Fruit fly (Drosophila melanogaster) whole organism, embryonic: ENCODE results near the gene CG17198.

Experiments
- Atf3 ChIP-seq: fragments of 200-800 bp; sonication (Bioruptor generic); optimal IDR thresholded peaks from 3 replicates; lab custom pipeline; 2016; ENCODE audit warnings: missing biosample characterization, missing genetic modification characterization
- Atf6 ChIP-seq: fragments of 200-800 bp; sonication (Bioruptor generic); IDR thresholded peaks from 2 replicates; pipeline ENCODE4 v1.3.6; 2022; ENCODE audit warnings: missing biosample characterization, missing genetic modification characterization
- Awh ChIP-seq: fragments of 200-800 bp; sonication (Bioruptor generic); IDR thresholded peaks from 2 replicates; pipeline ENCODE4, ENCODE4 v1.3.6; 2022; ENCODE audit warnings: missing biosample characterization, missing genetic modification characterization
- CG12942 ChIP-seq: fragments of 200-800 bp; sonication (Bioruptor generic); optimal IDR thresholded peaks from 3 replicates; lab custom pipeline; 2016; ENCODE audit warnings: missing biosample characterization, missing genetic modification characterization
- CG14441 ChIP-seq: fragments of 200-800 bp; sonication (Bioruptor generic); IDR thresholded peaks from 2 replicates; pipeline ENCODE4 v1.3.6; 2022; ENCODE audit warnings: missing biosample characterization, missing genetic modification characterization
- CG18619 ChIP-seq: fragments of 200-800 bp; sonication (Bioruptor generic); optimal IDR thresholded peaks from 3 replicates; lab custom pipeline; 2017; ENCODE audit warnings: missing biosample characterization, mild to moderate bottlenecking, missing genetic modification characterization
- CG2678 ChIP-seq: fragments of 200-800 bp; sonication (Bioruptor generic); optimal IDR thresholded peaks from 3 replicates; lab custom pipeline; 2019; ENCODE audit warnings: missing biosample characterization, mild to moderate bottlenecking, missing genetic modification characterization, moderate library complexity
- CG3163 ChIP-seq: fragments of 200-800 bp; sonication (Bioruptor generic); optimal IDR thresholded peaks from 3 replicates; lab custom pipeline; 2016; ENCODE audit warnings: missing biosample characterization, missing genetic modification characterization
- CG34376 ChIP-seq: fragments of 200-800 bp; sonication (Bioruptor generic); optimal IDR thresholded peaks from 2 replicates; lab custom pipeline; 2018; ENCODE audit warnings: missing biosample characterization, mild to moderate bottlenecking, missing genetic modification characterization
- CG3838 ChIP-seq: fragments of 200-800 bp; sonication (Bioruptor generic); optimal IDR thresholded peaks from 3 replicates; lab custom pipeline; 2016; ENCODE audit warnings: missing biosample characterization, missing genetic modification characterization
- Camta ChIP-seq: fragments of 200-800 bp; sonication (Bioruptor generic); optimal IDR thresholded peaks from 2 replicates; lab custom pipeline; 2016; ENCODE audit warnings: missing biosample characterization, missing genetic modification characterization
- Deaf1 ChIP-seq: fragments of 200-800 bp; optimal IDR thresholded peaks from 3 replicates; lab custom pipeline; 2019; ENCODE audit warnings: missing biosample characterization, mild to moderate bottlenecking, missing genetic modification characterization, moderate library complexity
- Dfd ChIP-seq, 2 experiments: fragments of >200 bp; optimal IDR thresholded peaks; 2 replicates each; lab custom pipeline; 2017; ENCODE audit warnings: missing biosample characterization in 2 of 2, missing genetic modification characterization in 2 of 2
- Dp ChIP-seq: fragments of 200-800 bp; sonication (Bioruptor generic); optimal IDR thresholded peaks from 2 replicates; lab custom pipeline; 2018; ENCODE audit warnings: missing biosample characterization, mild to moderate bottlenecking, missing genetic modification characterization, moderate library complexity
- GATAe ChIP-seq: fragments of 200-800 bp; sonication (Bioruptor generic); conservative IDR thresholded peaks from 2 replicates; pipeline ENCODE4 v1.3.6; 2022; ENCODE audit warnings: missing biosample characterization, missing genetic modification characterization
- Gsc ChIP-seq: fragments of 200-800 bp; sonication (Bioruptor generic); IDR thresholded peaks from 2 replicates; pipeline ENCODE4 v1.3.6; 2022; ENCODE audit warnings: missing biosample characterization, missing genetic modification characterization
- Hr78 ChIP-seq, 2 experiments: fragments of 200-800 bp in 1 of 2; fragments of >200 bp in 1 of 2; sonication (Bioruptor generic) in 1 of 2; optimal IDR thresholded peaks; 2 replicates each; lab custom pipeline; 2017 to 2019; ENCODE audit warnings: missing biosample characterization in 2 of 2, missing genetic modification characterization in 2 of 2, mild to moderate bottlenecking in 1 of 2, moderate library complexity in 1 of 2
- Lim3 ChIP-seq: fragments of 200-800 bp; sonication (Bioruptor generic); IDR thresholded peaks from 2 replicates; pipeline ENCODE4 v1.3.6; 2022; ENCODE audit warnings: missing biosample characterization, missing genetic modification characterization
- Med ChIP-seq: fragments of 200-800 bp; sonication (Bioruptor generic); peaks from one replicate; lab custom pipeline; 2016; ENCODE audit warnings: missing biosample characterization, missing genetic modification characterization, mild to moderate bottlenecking, inconsistent platforms, moderate library complexity
- Pdp1 ChIP-seq, 2 experiments: fragments of 200-800 bp; sonication (Bioruptor generic); optimal IDR thresholded peaks; 3 replicates each; lab custom pipeline; 2016; ENCODE audit warnings: missing biosample characterization in 2 of 2, missing genetic modification characterization in 2 of 2, mild to moderate bottlenecking in 1 of 2, moderate library complexity in 1 of 2
- Trl ChIP-seq, 3 experiments: fragments of >200 bp in 2 of 3; fragments of 200-800 bp in 1 of 3; sonication (Bioruptor generic) in 1 of 3; optimal IDR thresholded peaks; 2 replicates in 1 of 3; 3 replicates in 2 of 3; lab custom pipeline; 2016 to 2017; ENCODE audit warnings: missing biosample characterization in 1 of 3, missing genetic modification characterization in 1 of 3
- bbx ChIP-seq: fragments of 200-800 bp; sonication (Bioruptor generic); IDR thresholded peaks from 2 replicates; pipeline ENCODE4 v1.3.6; 2022; ENCODE audit warnings: missing biosample characterization, missing genetic modification characterization; ENCODE audit not compliant: partially characterized antibody
- caup ChIP-seq: fragments of 200-800 bp; sonication (Bioruptor generic); optimal IDR thresholded peaks from 3 replicates; lab custom pipeline; 2017; ENCODE audit warnings: missing biosample characterization, mild to moderate bottlenecking, missing genetic modification characterization, moderate library complexity; ENCODE audit not compliant: severe bottlenecking
- cg ChIP-seq: fragments of 200-800 bp; sonication (Bioruptor generic); optimal IDR thresholded peaks from 3 replicates; lab custom pipeline; 2019; ENCODE audit warnings: missing biosample characterization, mild to moderate bottlenecking, missing genetic modification characterization, moderate library complexity
- dati ChIP-seq: fragments of 200-800 bp; sonication (Bioruptor generic); IDR thresholded peaks from 2 replicates; pipeline ENCODE4 v1.3.6; 2022; ENCODE audit warnings: missing biosample characterization, missing genetic modification characterization
- exex ChIP-seq: fragments of 200-800 bp; sonication (Bioruptor generic); optimal IDR thresholded peaks from 4 replicates; lab custom pipeline; 2018; ENCODE audit warnings: missing biosample characterization, mild to moderate bottlenecking, missing genetic modification characterization, moderate library complexity
- fd102C ChIP-seq: fragments of 200-800 bp; sonication (Bioruptor generic); optimal IDR thresholded peaks from 2 replicates; lab custom pipeline; 2018; ENCODE audit warnings: missing biosample characterization, mild to moderate bottlenecking, missing genetic modification characterization, moderate library complexity
- grn ChIP-seq: fragments of 200-800 bp; sonication (Bioruptor generic); optimal IDR thresholded peaks from 3 replicates; lab custom pipeline; 2017; ENCODE audit warnings: missing biosample characterization, missing genetic modification characterization
- gsb ChIP-seq: fragments of 200-800 bp; sonication (Bioruptor generic); IDR thresholded peaks from 2 replicates; pipeline ENCODE4 v1.3.6; 2022; ENCODE audit warnings: missing biosample characterization, missing genetic modification characterization
- lab ChIP-seq: fragments of 200-800 bp; sonication (Bioruptor generic); optimal IDR thresholded peaks from 3 replicates; lab custom pipeline; 2017; ENCODE audit warnings: missing biosample characterization, missing genetic modification characterization, mild to moderate bottlenecking, moderate library complexity, missing genetic modification reagents
- mirr ChIP-seq: fragments of 200-800 bp; sonication (Bioruptor generic); optimal IDR thresholded peaks from 3 replicates; lab custom pipeline; 2018; ENCODE audit warnings: missing biosample characterization, mild to moderate bottlenecking, missing genetic modification characterization
- oc ChIP-seq: fragments of 200-800 bp; sonication (Bioruptor generic); optimal IDR thresholded peaks from 2 replicates; lab custom pipeline; 2018; ENCODE audit warnings: missing biosample characterization, mild to moderate bottlenecking, missing genetic modification characterization, moderate library complexity
- pum ChIP-seq: fragments of 200-800 bp; sonication (Bioruptor generic); optimal IDR thresholded peaks from 2 replicates; lab custom pipeline; 2016; ENCODE audit warnings: missing biosample characterization, missing genetic modification characterization
- sc ChIP-seq, 3 experiments: fragments of >200 bp in 2 of 3; fragments of 200-800 bp in 1 of 3; sonication (Bioruptor generic) in 1 of 3; optimal IDR thresholded peaks; 2 replicates in 2 of 3; 3 replicates in 1 of 3; lab custom pipeline; 2017; ENCODE audit warnings: mild to moderate bottlenecking in 1 of 3, missing biosample characterization in 1 of 3, missing genetic modification characterization in 1 of 3, missing genetic modification reagents in 1 of 3
- sd ChIP-seq: fragments of 200-800 bp; sonication (Bioruptor generic); optimal IDR thresholded peaks from 3 replicates; lab custom pipeline; 2018; ENCODE audit warnings: missing biosample characterization, mild to moderate bottlenecking, missing genetic modification characterization, moderate library complexity
- sens ChIP-seq: fragments of 200-800 bp; sonication (Bioruptor generic); peaks from one replicate; lab custom pipeline; 2016; ENCODE audit warnings: missing biosample characterization, missing genetic modification characterization
- so ChIP-seq: fragments of 200-800 bp; sonication (Bioruptor generic); IDR thresholded peaks from 3 replicates; pipeline ENCODE4 v1.3.6; 2022; ENCODE audit warnings: missing biosample characterization, missing genetic modification characterization
- sqz ChIP-seq: fragments of 200-800 bp; sonication (Bioruptor generic); optimal IDR thresholded peaks from 3 replicates; lab custom pipeline; 2018; ENCODE audit warnings: missing biosample characterization, mild to moderate bottlenecking, missing genetic modification characterization
- sug ChIP-seq: fragments of 200-800 bp; optimal IDR thresholded peaks from 2 replicates; lab custom pipeline; 2019; ENCODE audit warnings: missing biosample characterization, mild to moderate bottlenecking, missing genetic modification characterization, moderate library complexity
- unpg ChIP-seq: fragments of 200-800 bp; sonication (Bioruptor generic); optimal IDR thresholded peaks from 3 replicates; lab custom pipeline; 2018; ENCODE audit warnings: missing biosample characterization, mild to moderate bottlenecking, missing genetic modification characterization, moderate library complexity

The CG17198 gene

DNA sequence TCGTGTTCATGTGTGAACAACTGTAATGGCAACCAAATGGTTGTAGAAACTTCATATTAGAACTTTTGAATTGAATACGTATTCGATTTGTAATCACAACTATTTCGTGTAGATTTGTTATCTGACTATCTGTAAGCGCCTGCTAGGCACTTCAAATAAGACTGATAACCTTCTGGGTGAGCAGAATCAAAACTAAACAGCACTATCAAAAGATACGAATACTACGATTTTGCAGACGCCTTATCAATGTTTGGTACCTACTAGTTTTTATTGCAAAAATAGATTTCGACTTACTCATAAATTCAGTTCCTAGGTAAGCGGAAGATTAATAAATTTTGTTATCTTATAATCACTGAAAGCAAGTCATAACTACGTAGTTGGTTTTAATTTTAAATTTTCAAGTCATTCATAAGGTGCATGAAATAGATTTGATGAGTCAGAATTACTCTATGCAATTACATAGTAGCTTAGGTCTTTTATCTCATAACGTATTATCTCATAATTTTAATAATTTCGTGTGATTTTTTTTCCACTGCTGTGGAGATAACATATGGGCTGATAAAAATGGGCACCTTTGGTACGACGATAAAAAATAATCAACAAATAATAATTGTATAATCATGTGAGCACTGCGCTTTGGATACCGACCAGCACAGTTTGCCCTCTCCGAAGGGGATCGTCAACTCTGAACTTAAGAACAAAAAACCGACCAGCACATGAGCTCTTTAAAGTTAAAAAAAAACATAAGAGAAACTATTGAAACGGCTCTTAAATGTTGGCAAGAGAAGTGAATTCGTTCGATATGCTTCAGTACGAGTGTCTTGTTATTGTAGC is 40.0 kb downstream of the CG17198 start:
- TF ChIP-seq grn (GFP tag; lab: Kevin White, UChicago) (peak; percentile 67), sd (peak; percentile 73), GATAe (GFP tag; lab: Robert Waterston, UW) (peak; percentile 18; the same call in 1 of the 2 replicates), CG12942 (no peak), gsb (no peak), Dfd (GFP tag; optimal IDR thresholded peaks at IDR 0.05; lab: Kevin White, UChicago) (no peak), lab (GFP tag; lab: Kevin White, UChicago) (peak; percentile 21), cg (GFP tag; lab: Kevin White, UChicago) (no peak), Trl (optimal IDR thresholded peaks at IDR 0.05; lab: Kevin White, UChicago) (peak; percentile 33 to 76), Trl (GFP tag; optimal IDR thresholded peaks at IDR 0.05; lab: Kevin White, UChicago) (no peak), Deaf1 (peak; percentile 68), bbx (GFP tag; lab: Robert Waterston, UW) (no peak), Med (GFP tag; lab: Kevin White, UChicago) (no peak), caup (no peak), Lim3 (GFP tag; lab: Robert Waterston, UW) (no peak), CG18619 (GFP tag; lab: Kevin White, UChicago) (no peak), CG3163 (GFP tag; lab: Kevin White, UChicago) (peak; percentile 87), CG14441 (GFP tag; lab: Robert Waterston, UW) (no peak), CG34376 (GFP tag; lab: Kevin White, UChicago) (peak; percentile 33), sug (tag; lab: Kevin White, UChicago) (peak; percentile 46), Awh (no peak), sens (GFP tag; lab: Kevin White, UChicago) (peak; percentile 52), fd102C (GFP tag; lab: Kevin White, UChicago) (no peak), Hr78 (GFP tag; optimal IDR thresholded peaks at IDR 0.05; lab: Kevin White, UChicago) (peak in 1 of 2 experiments; percentile 85), CG2678 (peak; percentile 3), Gsc (GFP tag; lab: Robert Waterston, UW) (no peak), sqz (peak; percentile 47), exex (tag; lab: Kevin White, UChicago) (peak; percentile 89), Atf3 (GFP tag; lab: Kevin White, UChicago) (no peak), Dp (GFP tag; lab: Kevin White, UChicago) (no peak), pum (GFP tag; lab: Kevin White, UChicago) (no peak), oc (tag; lab: Kevin White, UChicago) (no peak), so (no peak), Atf6 (GFP tag; lab: Robert Waterston, UW) (no peak), Pdp1 (GFP tag; optimal IDR thresholded peaks at IDR 0.05; lab: Kevin White, UChicago) (peak in 1 of 2 experiments; percentile 91), unpg (GFP tag; lab: Kevin White, UChicago) (no peak), CG3838 (GFP tag; lab: Kevin White, UChicago) (no peak), dati (GFP tag; lab: Robert Waterston, UW) (no peak), mirr (GFP tag; lab: Kevin White, UChicago) (peak; percentile 68), sc (optimal IDR thresholded peaks at IDR 0.05; lab: Kevin White, UChicago) (no peak), sc (GFP tag; optimal IDR thresholded peaks at IDR 0.05; lab: Kevin White, UChicago) (no peak), Camta (GFP tag; lab: Kevin White, UChicago) (no peak)
